Worm (Caenorhabditis elegans) whole organism, late embryonic: ENCODE data around the gene W04G3.12.

ENCODE experiments used
- K02D7.2 ChIP-seq: sonication (generic microtip); optimal IDR thresholded peaks from 2 replicates; lab custom pipeline; 2017; ENCODE audit warnings: mild to moderate bottlenecking, missing genetic modification characterization, missing compliant biosample characterization
- ceh-45 ChIP-seq: fragments of 200-800 bp; sonication (Bioruptor generic); IDR thresholded peaks from 2 replicates; pipeline ENCODE4 v1.3.6; 2022; ENCODE audit warnings: missing genetic modification reagents, missing genetic modification characterization, missing compliant biosample characterization
- ceh-6 ChIP-seq: fragments of 200-800 bp; sonication (Bioruptor generic); optimal IDR thresholded peaks from 2 replicates; lab custom pipeline; 2018; ENCODE audit warnings: mild to moderate bottlenecking, missing genetic modification characterization, missing compliant biosample characterization
- fax-1 ChIP-seq: sonication (generic microtip); optimal IDR thresholded peaks from 2 replicates; lab custom pipeline; 2016; ENCODE audit warnings: missing genotype, missing genetic modification characterization, missing compliant biosample characterization
- pha-2 ChIP-seq: sonication (generic microtip); optimal IDR thresholded peaks from 2 replicates; lab custom pipeline; 2017; ENCODE audit warnings: mild to moderate bottlenecking, missing genetic modification characterization, missing compliant biosample characterization
- tbx-2 ChIP-seq: sonication (generic microtip); optimal IDR thresholded peaks from 2 replicates; lab custom pipeline; 2016; ENCODE audit warnings: missing genetic modification characterization, missing compliant biosample characterization

DNA sequence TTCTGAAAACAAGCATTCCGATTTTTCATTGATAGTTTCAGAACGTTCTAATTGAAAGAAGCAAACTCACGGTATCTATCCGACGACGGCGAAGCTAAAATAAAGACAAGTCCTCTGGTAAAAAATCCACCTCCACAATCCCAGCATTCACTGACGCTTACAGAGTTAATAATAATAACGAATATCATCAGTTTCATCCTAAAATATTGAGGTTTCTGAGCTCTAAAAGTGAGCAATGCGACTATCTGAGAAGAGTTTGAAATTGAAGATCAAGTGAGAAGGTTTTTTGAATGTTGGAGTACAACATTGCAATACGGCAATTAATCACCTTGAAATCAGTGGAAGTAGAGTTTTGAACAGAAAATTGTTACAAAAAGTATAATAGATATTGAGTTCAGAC is at the start of gene W04G3.12:
- no peak for TF ChIP-seq ceh-6 (GFP tag; lab: Kevin White, UChicago)
- TF ChIP-seq K02D7.2 = no peak
- TF ChIP-seq tbx-2 (tag; lab: Kevin White, UChicago) = no peak
- no peak for TF ChIP-seq pha-2 (tag; lab: Kevin White, UChicago)
- no peak for TF ChIP-seq ceh-45 (GFP tag; lab: Robert Waterston, UW)
- TF ChIP-seq fax-1 (tag; lab: Kevin White, UChicago) = no peak
